Worm (Caenorhabditis elegans) whole organism, L1 larva: Measurements from ENCODE around the gene Y57A10B.7.

ENCODE experiments used
- ama-1 ChIP-seq: fragments of 150-350 bp; optimal IDR thresholded peaks from 2 replicates; lab custom pipeline; 2014
- rnt-1 ChIP-seq: sonication (generic microtip); optimal IDR thresholded peaks from 2 replicates; lab custom pipeline; 2016; ENCODE audit warnings: mild to moderate bottlenecking, missing genetic modification characterization, moderate library complexity, missing compliant biosample characterization

ce11 chrII:12414805-12415204, 21.2 kb upstream of the Y57A10B.7 start, which contains the start of gene Y57A10C.11:
- TF ChIP-seq rnt-1 (tag; lab: Kevin White, UChicago) (no peak), ama-1 (lab: Kevin White, UChicago) (no peak)
